Worm (Caenorhabditis elegans): ENCODE data around the gene str-113.

str-113 gene

ce11 chrV:3703888-3704287 is 37.1 kb upstream of the str-113 start (continued):
- TF ChIP-seq B0035.1 (tag; optimal IDR thresholded peaks at IDR 0.05), result peak; percentile 6
- TF ChIP-seq K11D2.4 (GFP tag; IDR thresholded peaks at IDR 0.05), result no peak
- TF ChIP-seq attf-3 (GFP tag; conservative IDR thresholded peaks at IDR 0.05), result 0 out of 2 replicates have a peak, but pooled peaks have one; percentile 26
- TF ChIP-seq tlf-1 (GFP tag; optimal IDR thresholded peaks at IDR 0.05), result no peak
- TF ChIP-seq snpc-1.3 (tag; optimal IDR thresholded peaks at IDR 0.05; ENCODE audit: insufficient read depth), result no peak
- TF ChIP-seq hsf-1 (GFP tag; IDR thresholded peaks at IDR 0.05), result no peak
- TF ChIP-seq tbx-9 (tag; optimal IDR thresholded peaks at IDR 0.05; ENCODE audit: borderline replicate concordance), result no peak
- peak; percentile 25 for TF ChIP-seq nhr-80 (tag; optimal IDR thresholded peaks at IDR 0.05)
- peak; percentile 41; the same call in 1 of the 2 replicates for TF ChIP-seq pbrm-1 (GFP tag; IDR thresholded peaks at IDR 0.05)
- no peak for TF ChIP-seq T26A5.8 (tag; optimal IDR thresholded peaks at IDR 0.05)
- no peak for TF ChIP-seq dpff-1 (tag; optimal IDR thresholded peaks at IDR 0.05)
- no peak for TF ChIP-seq aptf-2 (GFP tag; conservative IDR thresholded peaks at IDR 0.05)
- peak; percentile 98 for TF ChIP-seq hmg-1.2 (GFP tag; IDR thresholded peaks at IDR 0.05)
- TF ChIP-seq sea-2 (GFP tag; IDR thresholded peaks at IDR 0.05), result no peak
- peak; percentile 25 for TF ChIP-seq ceh-27 (GFP tag; optimal IDR thresholded peaks at IDR 0.05)
- no peak for TF ChIP-seq C06A6.2 (GFP tag; conservative IDR thresholded peaks at IDR 0.05)
- peak in 1 of 3 experiments; percentile 43 for TF ChIP-seq lin-35 (GFP tag; optimal IDR thresholded peaks at IDR 0.05)
- no peak for TF ChIP-seq lag-1 (GFP tag; IDR thresholded peaks at IDR 0.05)
- TF ChIP-seq nhr-120 (GFP tag; IDR thresholded peaks at IDR 0.05), result no peak
- TF ChIP-seq hlh-26 (GFP tag; conservative IDR thresholded peaks at IDR 0.05), result no peak

ce11 chrV:3702998-3703397 is 36.2 kb upstream of the str-113 start:
- 0 out of 2 replicates have a peak, but pooled peaks have one; percentile 17 for TF ChIP-seq pbrm-1 (GFP tag; IDR thresholded peaks at IDR 0.05)
- TF ChIP-seq unc-130 (GFP tag; optimal IDR thresholded peaks at IDR 0.05), result no peak
- TF ChIP-seq hmg-1.2 (GFP tag; IDR thresholded peaks at IDR 0.05), result peak; percentile 79
- no peak for TF ChIP-seq B0261.1 (tag; optimal IDR thresholded peaks at IDR 0.05)
- TF ChIP-seq nhr-80 (tag; optimal IDR thresholded peaks at IDR 0.05), result no peak
- TF ChIP-seq madf-6 (GFP tag; IDR thresholded peaks at IDR 0.05), result peak; percentile 18; the same call in 1 of the 2 replicates
- no peak for TF ChIP-seq repo-1 (tag; optimal IDR thresholded peaks at IDR 0.05)
- TF ChIP-seq nhr-179 (tag; optimal IDR thresholded peaks at IDR 0.05), result no peak

DNA sequence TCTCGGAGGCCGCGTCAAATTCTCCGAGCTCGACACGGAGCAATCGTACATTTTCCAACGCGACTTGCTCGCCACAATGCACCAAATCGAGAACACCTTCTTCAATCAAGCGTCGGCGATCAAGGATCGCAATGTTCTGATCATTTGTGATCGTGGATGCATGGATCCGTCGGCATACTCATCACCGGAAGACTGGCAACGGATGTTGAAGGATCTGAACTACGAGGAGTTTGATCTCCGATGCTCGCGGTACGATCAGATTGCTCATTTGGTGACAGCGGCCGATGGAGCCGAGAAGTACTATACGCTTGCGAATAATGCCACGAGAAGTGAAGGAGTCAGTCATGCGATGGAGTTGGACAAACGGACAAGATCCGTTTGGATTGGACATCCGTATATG is 31.7 kb upstream of the str-113 start:
- TF ChIP-seq lir-1 (GFP tag; conservative IDR thresholded peaks at IDR 0.05) (no peak), nfya-2 (GFP tag; IDR thresholded peaks at IDR 0.05) (no peak), zfh-2 (GFP tag; conservative IDR thresholded peaks at IDR 0.05) (0 out of 2 replicates have a peak, but pooled peaks have one; percentile 26)

DNA sequence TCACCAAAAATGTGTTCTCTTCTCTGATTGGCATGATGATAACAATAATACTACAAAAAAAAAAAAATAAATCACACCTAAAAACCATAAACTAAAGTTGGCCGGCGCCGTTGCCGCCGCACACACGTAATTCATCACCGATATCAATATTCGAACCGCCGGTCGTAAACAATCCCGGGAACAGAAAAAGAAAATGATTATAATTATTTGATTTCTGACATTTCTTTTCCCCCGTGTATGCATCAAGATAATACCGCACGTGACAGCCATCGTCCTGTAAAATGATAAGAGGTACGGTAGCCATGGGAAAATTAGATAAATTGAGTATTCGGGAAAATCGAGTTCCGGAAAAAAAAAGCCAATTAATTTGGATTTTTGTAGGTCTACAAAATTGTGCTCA is 30.3 kb upstream of the str-113 start:
- no peak for TF ChIP-seq mes-4 (tag; optimal IDR thresholded peaks at IDR 0.05)
- no peak for TF ChIP-seq gei-17 (GFP tag; optimal IDR thresholded peaks at IDR 0.05)
- TF ChIP-seq attf-5 (GFP tag; optimal IDR thresholded peaks at IDR 0.05), result peak; percentile 5
- no peak for TF ChIP-seq bed-1 (GFP tag; IDR thresholded peaks at IDR 0.05)
- no peak for TF ChIP-seq F10E7.11 (tag; optimal IDR thresholded peaks at IDR 0.05)
- TF ChIP-seq hmg-1.2 (GFP tag; IDR thresholded peaks at IDR 0.05), result no peak
- no peak for TF ChIP-seq repo-1 (tag; optimal IDR thresholded peaks at IDR 0.05)
- TF ChIP-seq let-607 (tag; optimal IDR thresholded peaks at IDR 0.05), result peak in 1 of 2 experiments; percentile 54
- no peak for TF ChIP-seq ztf-6 (GFP tag; IDR thresholded peaks at IDR 0.05)
- TF ChIP-seq Y79H2A.3 (GFP tag; conservative IDR thresholded peaks at IDR 0.05), result no peak
- TF ChIP-seq lag-1 (GFP tag; IDR thresholded peaks at IDR 0.05), result no peak
- no peak for TF ChIP-seq madf-6 (GFP tag; IDR thresholded peaks at IDR 0.05)
- no peak for TF ChIP-seq snpc-4 (GFP tag; optimal IDR thresholded peaks at IDR 0.05)
- no peak for TF ChIP-seq snpc-4 (tag; optimal IDR thresholded peaks at IDR 0.05)
- TF ChIP-seq F57C9.4 (tag; optimal IDR thresholded peaks at IDR 0.05), result no peak
- TF ChIP-seq dpl-1 (GFP tag; optimal IDR thresholded peaks at IDR 0.05), result no peak
- no peak for TF ChIP-seq Y53G8AR.9 (GFP tag; conservative IDR thresholded peaks at IDR 0.05)
- no peak for TF ChIP-seq madf-3 (GFP tag; IDR thresholded peaks at IDR 0.05)
- TF ChIP-seq ztf-28 (GFP tag; IDR thresholded peaks at IDR 0.05), result no peak
- TF ChIP-seq chd-7 (tag; optimal IDR thresholded peaks at IDR 0.05), result peak; percentile 3
- no peak for TF ChIP-seq lin-26 (GFP tag; IDR thresholded peaks at IDR 0.05)

All from whole organism, young adult.